Fruit fly (Drosophila melanogaster): ENCODE measurements around the gene CG7884.

CG7884 gene

dm6 chrX:19240230-19240839, 19.9 kb downstream of the CG7884 start (continued):
- TF ChIP-seq ranshi (GFP tag; IDR thresholded peaks at IDR 0.05) (no peak), CG4282 (GFP tag; optimal IDR thresholded peaks at IDR 0.05) (no peak), D (optimal IDR thresholded peaks at IDR 0.05) (no peak), D (GFP tag; optimal IDR thresholded peaks at IDR 0.05) (no peak), zfh1 (GFP tag; IDR thresholded peaks at IDR 0.05) (no peak), sd (tag; optimal IDR thresholded peaks at IDR 0.05) (peak; percentile 33), maf-S (GFP tag; optimal IDR thresholded peaks at IDR 0.05) (no peak), Sry-β (GFP tag; optimal IDR thresholded peaks at IDR 0.05) (no peak), nom (GFP tag; optimal IDR thresholded peaks at IDR 0.05) (no peak), Rfx (GFP tag; IDR thresholded peaks at IDR 0.05) (0 out of 2 replicates have a peak, but pooled peaks have one; percentile 25), CG17802 (tag; optimal IDR thresholded peaks at IDR 0.05) (no peak), sisA (GFP tag; IDR thresholded peaks at IDR 0.05) (0 out of 2 replicates have a peak, but pooled peaks have one; percentile 6), ind (GFP tag; optimal IDR thresholded peaks at IDR 0.05) (no peak), CG18476 (GFP tag; optimal IDR thresholded peaks at IDR 0.05) (no peak), Ada2b (GFP tag; IDR thresholded peaks at IDR 0.05) (no peak), CG18011 (GFP tag; optimal IDR thresholded peaks at IDR 0.05) (no peak), Xbp1 (GFP tag; optimal IDR thresholded peaks at IDR 0.05) (no peak), grau (tag; optimal IDR thresholded peaks at IDR 0.05) (no peak), stc (GFP tag; IDR thresholded peaks at IDR 0.05) (no peak), CG18262 (tag; optimal IDR thresholded peaks at IDR 0.05) (no peak), tup (GFP tag; optimal IDR thresholded peaks at IDR 0.05) (no peak), grn (GFP tag; optimal IDR thresholded peaks at IDR 0.05) (peak; percentile 90), lola (GFP tag; optimal IDR thresholded peaks at IDR 0.05) (no peak), toy (GFP tag; IDR thresholded peaks at IDR 0.05) (no peak), lab (GFP tag; optimal IDR thresholded peaks at IDR 0.05) (peak; percentile 11), Bdp1 (GFP tag; optimal IDR thresholded peaks at IDR 0.05) (no peak), shn (GFP tag; optimal IDR thresholded peaks at IDR 0.05) (no peak), sug (tag; optimal IDR thresholded peaks at IDR 0.05) (peak; percentile 57), trem (tag; optimal IDR thresholded peaks at IDR 0.05) (no peak), CG2678 (tag; optimal IDR thresholded peaks at IDR 0.05) (peak; percentile 30), Neu2 (GFP tag; optimal IDR thresholded peaks at IDR 0.05; ENCODE audit: borderline replicate concordance) (no peak), Dek (tag; optimal IDR thresholded peaks at IDR 0.05) (no peak), CG6654 (GFP tag; optimal IDR thresholded peaks at IDR 0.05) (no peak), CG1792 (GFP tag; optimal IDR thresholded peaks at IDR 0.05) (no peak), CG7839 (tag; optimal IDR thresholded peaks at IDR 0.05) (no peak), seq (GFP tag; IDR thresholded peaks at IDR 0.05) (no peak), bbx (GFP tag; IDR thresholded peaks at IDR 0.05; ENCODE audit: partially characterized antibody) (no peak), ase (GFP tag; IDR thresholded peaks at IDR 0.05) (no peak), CG34376 (GFP tag; optimal IDR thresholded peaks at IDR 0.05) (peak; percentile 33), sr (GFP tag; IDR thresholded peaks at IDR 0.05) (no peak), phol (tag; optimal IDR thresholded peaks at IDR 0.05) (no peak), ash1 (GFP tag; optimal IDR thresholded peaks at IDR 0.05) (no peak), en (GFP tag; optimal IDR thresholded peaks at IDR 0.05) (no peak), eve (GFP tag; optimal IDR thresholded peaks at IDR 0.05) (no peak), Fer2 (tag; optimal IDR thresholded peaks at IDR 0.05) (no peak), Ets97D (GFP tag; optimal IDR thresholded peaks at IDR 0.05) (no peak), pb (GFP tag; optimal IDR thresholded peaks at IDR 0.05) (no peak), Mad (GFP tag; optimal IDR thresholded peaks at IDR 0.05) (no peak)

Measured in whole organism, embryonic.